Worm (Caenorhabditis elegans): ENCODE measurements around the gene F20D12.7.

- TF ChIP-seq ceh-82 (tag; optimal IDR thresholded peaks at IDR 0.05) (no peak), skn-1 (tag; optimal IDR thresholded peaks at IDR 0.05) (no peak), unc-62 (GFP tag; optimal IDR thresholded peaks at IDR 0.05) (no peak), fos-1 (tag; optimal IDR thresholded peaks at IDR 0.05) (no peak), ztf-11 (tag; optimal IDR thresholded peaks at IDR 0.05) (no peak), snpc-4 (tag; optimal IDR thresholded peaks at IDR 0.05) (no peak), mdl-1 (tag; optimal IDR thresholded peaks at IDR 0.05) (no peak), lin-13 (GFP tag; optimal IDR thresholded peaks at IDR 0.05) (no peak), nhr-129 (tag; optimal IDR thresholded peaks at IDR 0.05) (no peak), R02D3.7 (tag; optimal IDR thresholded peaks at IDR 0.05) (no peak), zag-1 (tag; optimal IDR thresholded peaks at IDR 0.05) (no peak), lin-39 (tag; optimal IDR thresholded peaks at IDR 0.05) (no peak)
Measured at ce11 chrIV:7933733-7934132, 5.0 kb downstream of the F20D12.7 start, which contains the start of gene bbs-2.

All from whole organism, L2 larva.